Fruit fly (Drosophila melanogaster): ENCODE data around the gene CG11470.

DNA sequence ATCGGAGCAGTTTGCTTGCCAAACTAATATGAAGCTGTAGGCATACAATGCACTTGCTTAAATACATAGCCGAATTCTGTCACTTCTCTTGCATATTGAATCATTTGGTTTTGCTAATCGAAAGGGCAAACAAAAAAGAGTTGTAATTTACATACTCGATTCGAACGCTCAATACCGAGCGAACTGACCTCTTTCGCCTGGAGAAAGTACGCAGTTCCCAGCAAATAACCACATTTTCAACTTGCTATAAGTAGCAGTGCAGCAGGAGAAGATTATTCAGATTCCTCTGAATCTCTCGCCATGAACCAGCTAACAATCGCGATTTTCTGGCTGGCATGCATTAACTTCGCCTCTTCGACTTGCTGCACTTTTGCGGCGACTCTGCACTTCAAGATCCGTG is 18.6 kb upstream of the CG11470 start, which contains the start of gene Diedel2:
- TF ChIP-seq brk (GFP tag; optimal IDR thresholded peaks at IDR 0.05) (no peak), h (GFP tag; optimal IDR thresholded peaks at IDR 0.05) (no peak), Hr78 (GFP tag; optimal IDR thresholded peaks at IDR 0.05) (no peak), pan (optimal IDR thresholded peaks at IDR 0.05) (no peak), jim (GFP tag; optimal IDR thresholded peaks at IDR 0.05) (no peak), Hr83 (GFP tag; optimal IDR thresholded peaks at IDR 0.05; ENCODE audit: poor library complexity, severe bottlenecking) (no peak), Abd-B (GFP tag; optimal IDR thresholded peaks at IDR 0.05) (no peak), psq (GFP tag; optimal IDR thresholded peaks at IDR 0.05) (no peak), Vsx2 (GFP tag; optimal IDR thresholded peaks at IDR 0.05; ENCODE audit: partially characterized antibody) (no peak)

All from whole organism, wandering third instar larva.